Worm (Caenorhabditis elegans) whole organism, L3 larva: ENCODE measurements around the gene srlf-30.

ENCODE experiments used
- ceh-28 ChIP-seq: fragments of 150-350 bp; optimal IDR thresholded peaks from 2 replicates; lab custom pipeline; 2014; ENCODE audit warnings: missing biosample characterization, missing genetic modification reagents, missing genetic modification characterization
- daf-12 ChIP-seq: fragments of 150-350 bp; optimal IDR thresholded peaks from 2 replicates; lab custom pipeline; 2014; ENCODE audit warnings: missing biosample characterization, missing genetic modification reagents, missing genetic modification characterization
- egl-27 ChIP-seq: sonication (generic microtip); optimal IDR thresholded peaks from 4 replicates; lab custom pipeline; 2017; ENCODE audit warnings: missing biosample characterization, missing genetic modification reagents, missing genetic modification characterization
- fkh-10 ChIP-seq: sonication (generic microtip); optimal IDR thresholded peaks from 2 replicates; lab custom pipeline; 2017; ENCODE audit warnings: missing biosample characterization, missing genetic modification reagents, missing genetic modification characterization
- fkh-2 ChIP-seq: fragments of 150-350 bp; optimal IDR thresholded peaks from 2 replicates; lab custom pipeline; 2014; ENCODE audit warnings: missing biosample characterization, missing genetic modification reagents, missing genetic modification characterization
- jun-1 ChIP-seq: fragments of 150-350 bp; optimal IDR thresholded peaks from 2 replicates; lab custom pipeline; 2014; ENCODE audit warnings: missing biosample characterization, missing genetic modification reagents, missing genetic modification characterization
- lin-15B ChIP-seq: fragments of 150-350 bp; optimal IDR thresholded peaks from 2 replicates; lab custom pipeline; 2014; ENCODE audit warnings: missing biosample characterization, missing genetic modification characterization
- lin-39 ChIP-seq: fragments of 150-350 bp; optimal IDR thresholded peaks from 2 replicates; lab custom pipeline; 2018; ENCODE audit warnings: missing biosample characterization, missing genetic modification reagents, missing genetic modification characterization
- lsy-12 ChIP-seq: sonication (generic microtip); optimal IDR thresholded peaks from 2 replicates; lab custom pipeline; 2016; ENCODE audit warnings: mild to moderate bottlenecking, missing genetic modification characterization, missing compliant biosample characterization
- mdl-1 ChIP-seq: fragments of 150-350 bp; optimal IDR thresholded peaks from 2 replicates; lab custom pipeline; 2014; ENCODE audit warnings: missing biosample characterization, missing genetic modification characterization
- mml-1 ChIP-seq: fragments of 150-350 bp; sonication (generic microtip); optimal IDR thresholded peaks from 3 replicates; lab custom pipeline; 2014; ENCODE audit warnings: missing biosample characterization, missing genetic modification characterization
- nhr-11 ChIP-seq: fragments of 150-350 bp; optimal IDR thresholded peaks from 2 replicates; lab custom pipeline; 2014; ENCODE audit warnings: missing biosample characterization, missing genetic modification characterization
- nhr-23 ChIP-seq: fragments of 150-350 bp; optimal IDR thresholded peaks from 2 replicates; lab custom pipeline; 2014; ENCODE audit warnings: missing biosample characterization, missing genetic modification reagents, missing genetic modification characterization
- nhr-25 ChIP-seq: sonication (generic microtip); optimal IDR thresholded peaks from 2 replicates; lab custom pipeline; 2017; ENCODE audit warnings: missing biosample characterization, missing genetic modification characterization
- nhr-28 ChIP-seq: fragments of 150-350 bp; optimal IDR thresholded peaks from 2 replicates; lab custom pipeline; 2014; ENCODE audit warnings: missing biosample characterization, missing genetic modification characterization
- nhr-43 ChIP-seq: sonication (generic microtip); optimal IDR thresholded peaks from 2 replicates; lab custom pipeline; 2016; ENCODE audit warnings: mild to moderate bottlenecking, missing genetic modification characterization, missing compliant biosample characterization; ENCODE audit not compliant: poor library complexity, severe bottlenecking
- nhr-67 ChIP-seq: fragments of 150-350 bp; optimal IDR thresholded peaks from 2 replicates; lab custom pipeline; 2014; ENCODE audit warnings: missing biosample characterization, missing genetic modification characterization
- nhr-76 ChIP-seq: fragments of 150-350 bp; sonication (generic microtip); optimal IDR thresholded peaks from 5 replicates; lab custom pipeline; 2014; ENCODE audit warnings: missing biosample characterization, missing genetic modification characterization
- skn-1 ChIP-seq: fragments of 150-350 bp; optimal IDR thresholded peaks from 2 replicates; lab custom pipeline; 2014; ENCODE audit warnings: missing biosample characterization, missing genetic modification characterization
- tbx-2 ChIP-seq: sonication (generic microtip); optimal IDR thresholded peaks from 2 replicates; lab custom pipeline; 2016; ENCODE audit warnings: mild to moderate bottlenecking, missing genetic modification characterization, missing compliant biosample characterization
- unc-62 ChIP-seq: fragments of 150-350 bp; sonication (generic microtip); optimal IDR thresholded peaks from 4 replicates; lab custom pipeline; 2014; ENCODE audit warnings: missing biosample characterization, missing genetic modification reagents, missing genetic modification characterization
- zag-1 ChIP-seq: fragments of 150-350 bp; optimal IDR thresholded peaks from 2 replicates; lab custom pipeline; 2014; ENCODE audit warnings: missing biosample characterization, missing genetic modification characterization
- ztf-11 ChIP-seq: fragments of 150-350 bp; optimal IDR thresholded peaks from 2 replicates; lab custom pipeline; 2014; ENCODE audit warnings: missing biosample characterization, missing genetic modification characterization
- ztf-4 ChIP-seq: fragments of 150-350 bp; optimal IDR thresholded peaks from 2 replicates; lab custom pipeline; 2014; ENCODE audit warnings: missing biosample characterization, missing genetic modification characterization

The srlf-30 gene

DNA sequence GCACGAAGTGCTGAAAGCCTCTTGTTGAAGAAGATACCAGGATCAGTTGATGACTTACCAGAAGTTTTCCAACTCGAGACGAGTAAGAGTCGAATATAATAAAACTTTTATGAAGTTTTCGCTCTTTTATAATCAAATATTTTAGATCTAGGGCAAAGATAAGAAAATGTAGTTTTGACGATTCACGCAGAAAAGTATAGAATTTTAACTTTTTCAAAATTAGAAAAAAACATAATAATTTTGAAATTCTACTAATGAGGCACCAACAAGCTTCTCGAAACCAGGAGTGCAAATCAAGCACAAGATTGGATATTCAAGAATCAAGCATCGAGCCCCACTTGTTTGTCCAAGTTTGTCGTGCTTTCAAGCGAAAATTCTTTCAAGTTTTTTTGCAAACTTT, 48.6 kb downstream of the srlf-30 start, which contains the start of gene Y69E1A.1:
Gene Y69E1A.1, minus strand, starts transcription at position 101 of the 400 bp plus-strand sequence.
- TF ChIP-seq skn-1 (tag; lab: Kevin White, UChicago) (no peak), nhr-25 (tag; lab: Kevin White, UChicago) (no peak), jun-1 (no peak), ztf-4 (no peak), mml-1 (tag; lab: Kevin White, UChicago) (no peak), lin-15B (no peak), ceh-28 (tag; lab: Kevin White, UChicago) (no peak), nhr-67 (tag; lab: Kevin White, UChicago) (no peak), nhr-11 (tag; lab: Kevin White, UChicago) (no peak), egl-27 (tag; lab: Kevin White, UChicago) (no peak), nhr-76 (no peak), unc-62 (GFP tag; lab: Kevin White, UChicago) (no peak), tbx-2 (no peak), lin-39 (no peak), fkh-2 (tag; lab: Kevin White, UChicago) (no peak)

DNA sequence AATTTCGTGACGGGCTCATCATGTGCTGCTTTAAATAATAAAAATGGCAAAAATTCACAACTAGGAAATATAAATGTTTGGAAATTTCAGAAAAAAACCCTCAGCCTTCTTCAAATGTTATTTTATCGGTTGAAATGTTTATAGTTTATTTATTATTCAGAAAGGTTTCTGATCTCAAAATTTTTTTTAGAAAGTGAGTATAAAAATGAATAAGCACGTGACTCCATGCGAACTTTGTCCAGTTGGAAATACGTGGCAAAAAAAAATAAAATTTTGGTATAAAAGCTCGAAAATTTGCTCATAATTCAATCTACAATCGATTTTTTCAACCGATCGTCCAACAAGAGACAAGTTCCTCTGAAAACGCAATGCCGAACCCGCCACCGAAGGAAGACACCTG, 49.3 kb downstream of the srlf-30 start, which contains the start of gene nsph-3.1:
Gene nsph-3.1, plus strand, starts transcription at position 301 of the 400 bp plus-strand sequence.
- TF ChIP-seq lsy-12 (tag; lab: Kevin White, UChicago) (no peak), zag-1 (tag; lab: Kevin White, UChicago) (no peak), daf-12 (tag; lab: Kevin White, UChicago) (no peak), nhr-23 (no peak), mdl-1 (tag; lab: Kevin White, UChicago) (no peak), nhr-28 (tag; lab: Kevin White, UChicago) (no peak), lin-39 (no peak), ceh-28 (tag; lab: Kevin White, UChicago) (no peak), ztf-11 (tag; lab: Kevin White, UChicago) (no peak), egl-27 (tag; lab: Kevin White, UChicago) (no peak)

DNA sequence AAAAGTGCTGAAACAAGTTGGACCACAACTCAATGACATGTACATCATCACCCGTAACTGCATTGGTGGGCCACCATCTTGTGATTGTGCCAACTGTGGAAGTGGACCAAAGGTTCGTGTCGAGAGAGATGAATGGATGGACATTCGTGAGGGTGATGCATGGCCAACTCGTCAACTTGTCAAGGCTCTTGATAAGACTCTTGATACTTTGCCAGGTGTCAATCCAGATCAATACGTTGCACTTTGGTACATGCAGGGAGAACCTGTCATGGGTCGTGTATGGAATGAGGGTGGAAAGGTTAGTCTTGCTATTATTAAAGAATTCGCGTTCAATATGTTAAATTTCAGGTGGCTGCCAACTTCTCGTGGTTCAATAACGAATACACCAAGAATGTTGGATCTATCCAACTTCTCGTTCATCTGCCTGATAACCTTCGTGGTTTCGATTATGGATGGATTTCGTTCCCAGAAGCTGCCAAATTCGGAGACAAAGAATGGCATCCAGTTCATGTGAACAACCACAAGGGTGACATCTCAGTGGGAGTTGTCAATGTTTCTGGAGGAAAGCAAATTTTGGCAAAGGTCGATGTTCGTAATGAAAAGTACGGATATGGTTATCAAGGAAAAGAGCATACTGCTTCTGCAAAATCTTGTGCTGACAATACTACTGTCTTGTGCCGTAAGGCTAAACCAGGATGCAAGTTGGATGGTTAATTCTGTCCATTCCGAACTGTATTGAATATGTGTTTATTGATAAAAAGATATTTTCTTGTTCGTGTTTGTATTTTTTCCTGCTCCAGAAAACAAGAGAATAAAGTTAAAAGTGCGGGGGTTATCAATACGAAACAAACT, 50.4 kb downstream of the srlf-30 start:
- no peak for TF ChIP-seq fkh-10 (GFP tag; lab: Kevin White, UChicago)
- TF ChIP-seq nhr-43 (tag; lab: Kevin White, UChicago) = peak; percentile 41
- TF ChIP-seq, all 47 proteins: peak for 1
